ENCODE assay signal across 1 fruit fly cellular context in genomic region chr2L:10260750-10261493, dm6.
TF ChIP-seq lines count a peak whose summit lies in the region.

Pten (minus strand) TSS chr2L:10261049.

TF ChIP-seq in whole organism, embryonic, 481 proteins besides CTCF, POLR2A, EP300 and RAD21 (continued from another document and continues in another):
- TF ChIP-seq Fer2 (tag; optimal IDR thresholded peaks at IDR 0.05; lab: Kevin White, UChicago), result peak; percentile 14
- peak; percentile 75 for TF ChIP-seq CG6689 (GFP tag; IDR thresholded peaks at IDR 0.05; lab: Robert Waterston, UW)
- peak; percentile 61 for TF ChIP-seq Fer3 (tag; optimal IDR thresholded peaks at IDR 0.05; lab: Kevin White, UChicago)
- peak; percentile 90; the same call in 1 of the 2 replicates for TF ChIP-seq amos (GFP tag; IDR thresholded peaks at IDR 0.05; lab: Robert Waterston, UW; ENCODE audit: partially characterized antibody)
- TF ChIP-seq CG30020 (tag; optimal IDR thresholded peaks at IDR 0.05; lab: Kevin White, UChicago), result peak; percentile 98
- peak; percentile 49 for TF ChIP-seq PHDP (tag; optimal IDR thresholded peaks at IDR 0.05; lab: Kevin White, UChicago)
- TF ChIP-seq mirr (GFP tag; optimal IDR thresholded peaks at IDR 0.05; lab: Kevin White, UChicago), result no peak
- no peak for TF ChIP-seq CG32772 (GFP tag; IDR thresholded peaks at IDR 0.05; lab: Robert Waterston, UW)
- peak; percentile 90 for TF ChIP-seq CG7963 (GFP tag; IDR thresholded peaks at IDR 0.05; lab: Robert Waterston, UW; ENCODE audit: partially characterized antibody)
- TF ChIP-seq CG10959 (GFP tag; IDR thresholded peaks at IDR 0.05; lab: Robert Waterston, UW), result no peak
- TF ChIP-seq Sin3A (optimal IDR thresholded peaks at IDR 0.05; lab: Kevin White, UChicago), result no peak
- TF ChIP-seq eyg (GFP tag; optimal IDR thresholded peaks at IDR 0.05; lab: Kevin White, UChicago), result peak; percentile 43
- no peak for TF ChIP-seq Optix (GFP tag; IDR thresholded peaks at IDR 0.05; lab: Robert Waterston, UW)
- TF ChIP-seq Hmr (GFP tag; optimal IDR thresholded peaks at IDR 0.05; lab: Kevin White, UChicago), result no peak
- peak; percentile 27 for TF ChIP-seq CG12219 (GFP tag; optimal IDR thresholded peaks at IDR 0.05; lab: Kevin White, UChicago)
- TF ChIP-seq org-1 (GFP tag; optimal IDR thresholded peaks at IDR 0.05; lab: Kevin White, UChicago), result no peak
- TF ChIP-seq Eip74EF (GFP tag; optimal IDR thresholded peaks at IDR 0.05; lab: Kevin White, UChicago), result no peak
- no peak for TF ChIP-seq Vsx1 (GFP tag; optimal IDR thresholded peaks at IDR 0.05; lab: Kevin White, UChicago)
- TF ChIP-seq CG8944 (GFP tag; optimal IDR thresholded peaks at IDR 0.05; lab: Kevin White, UChicago), result peak; percentile 37
- TF ChIP-seq zen (tag; optimal IDR thresholded peaks at IDR 0.05; lab: Kevin White, UChicago), result peak; percentile 77
- TF ChIP-seq psq (GFP tag; optimal IDR thresholded peaks at IDR 0.05; lab: Kevin White, UChicago), result peak; percentile 33
- TF ChIP-seq fd96Cb (tag; optimal IDR thresholded peaks at IDR 0.05; lab: Kevin White, UChicago), result peak; percentile 80
- no peak for TF ChIP-seq pan (optimal IDR thresholded peaks at IDR 0.05; lab: Kevin White, UChicago)
- TF ChIP-seq pan (GFP tag; optimal IDR thresholded peaks at IDR 0.05 in 1 of 2, IDR thresholded peaks at IDR 0.05 in 1 of 2), result peak in 1 of 2 experiments; percentile 79
- TF ChIP-seq lbe (GFP tag; optimal IDR thresholded peaks at IDR 0.05; lab: Kevin White, UChicago), result peak; percentile 7
- TF ChIP-seq Dek (tag; optimal IDR thresholded peaks at IDR 0.05; lab: Kevin White, UChicago), result no peak
- no peak for TF ChIP-seq nau (GFP tag; optimal IDR thresholded peaks at IDR 0.05; lab: Kevin White, UChicago)
- no peak for TF ChIP-seq dmrt99B (tag; optimal IDR thresholded peaks at IDR 0.05; lab: Kevin White, UChicago)
- no peak for TF ChIP-seq CG13123 (GFP tag; optimal IDR thresholded peaks at IDR 0.05; lab: Kevin White, UChicago)
- no peak for TF ChIP-seq insv (GFP tag; optimal IDR thresholded peaks at IDR 0.05; lab: Kevin White, UChicago)
- TF ChIP-seq lilli (GFP tag; optimal IDR thresholded peaks at IDR 0.05; lab: Kevin White, UChicago), result peak; percentile 69
- TF ChIP-seq CG33557 (GFP tag; optimal IDR thresholded peaks at IDR 0.05; lab: Kevin White, UChicago), result no peak
- no peak; the same call in 2 of the 3 replicates for TF ChIP-seq Aef1 (GFP tag; IDR thresholded peaks at IDR 0.05; lab: Robert Waterston, UW)
- peak; percentile 68 for TF ChIP-seq Atf3 (GFP tag; optimal IDR thresholded peaks at IDR 0.05; lab: Kevin White, UChicago)
- TF ChIP-seq ems (GFP tag; optimal IDR thresholded peaks at IDR 0.05; lab: Kevin White, UChicago), result peak; percentile 32
- TF ChIP-seq CG30431 (GFP tag; optimal IDR thresholded peaks at IDR 0.05; lab: Kevin White, UChicago), result no peak
- peak; percentile 31; the same call in 2 of the 3 replicates for TF ChIP-seq croc (GFP tag; conservative IDR thresholded peaks at IDR 0.05; lab: Robert Waterston, UW)
- TF ChIP-seq Ada2b (GFP tag; IDR thresholded peaks at IDR 0.05; lab: Robert Waterston, UW), result peak; percentile 57
- no peak for TF ChIP-seq CG2889 (GFP tag; IDR thresholded peaks at IDR 0.05; lab: Robert Waterston, UW)
- TF ChIP-seq CG31224 (GFP tag; IDR thresholded peaks at IDR 0.05; lab: Robert Waterston, UW), result no peak
- TF ChIP-seq ATbp (GFP tag; optimal IDR thresholded peaks at IDR 0.05; lab: Kevin White, UChicago), result no peak
- TF ChIP-seq CG9727 (GFP tag; optimal IDR thresholded peaks at IDR 0.05; lab: Kevin White, UChicago), result peak; percentile 90
- no peak for TF ChIP-seq Doc2 (GFP tag; IDR thresholded peaks at IDR 0.05; lab: Robert Waterston, UW)
- no peak for TF ChIP-seq CG43689 (GFP tag; IDR thresholded peaks at IDR 0.05; lab: Robert Waterston, UW)
- no peak for TF ChIP-seq NFAT (GFP tag; IDR thresholded peaks at IDR 0.05; lab: Robert Waterston, UW)
- TF ChIP-seq CG11723 (GFP tag; optimal IDR thresholded peaks at IDR 0.05; lab: Kevin White, UChicago), result no peak
- no peak; the same call in 2 of the 3 replicates for TF ChIP-seq CG11093 (GFP tag; IDR thresholded peaks at IDR 0.05; lab: Robert Waterston, UW)
- no peak for TF ChIP-seq dati (GFP tag; IDR thresholded peaks at IDR 0.05; lab: Robert Waterston, UW)
- TF ChIP-seq oc (tag; optimal IDR thresholded peaks at IDR 0.05; lab: Kevin White, UChicago), result no peak
- TF ChIP-seq CG12299 (tag; optimal IDR thresholded peaks at IDR 0.05; lab: Kevin White, UChicago), result peak; percentile 53
- TF ChIP-seq Ets65A (GFP tag; lab: Kevin White, UChicago), result peak; percentile 95
- TF ChIP-seq nom (GFP tag; optimal IDR thresholded peaks at IDR 0.05; lab: Kevin White, UChicago), result peak; percentile 29
- TF ChIP-seq Drgx (GFP tag; IDR thresholded peaks at IDR 0.05; lab: Robert Waterston, UW), result no peak
- TF ChIP-seq gt (GFP tag; IDR thresholded peaks at IDR 0.05; lab: Robert Waterston, UW), result no peak
- TF ChIP-seq CG12071 (GFP tag; optimal IDR thresholded peaks at IDR 0.05; lab: Kevin White, UChicago), result no peak
- TF ChIP-seq NK7.1 (GFP tag; optimal IDR thresholded peaks at IDR 0.05; lab: Kevin White, UChicago), result peak; percentile 39
- no peak for TF ChIP-seq gsb (GFP tag; IDR thresholded peaks at IDR 0.05; lab: Robert Waterston, UW)
- no peak; the same call in 2 of the 3 replicates for TF ChIP-seq dysf (GFP tag; IDR thresholded peaks at IDR 0.05; lab: Robert Waterston, UW)
- TF ChIP-seq CG16863 (GFP tag; optimal IDR thresholded peaks at IDR 0.05; lab: Kevin White, UChicago), result peak; percentile 60
- peak; percentile 70 for TF ChIP-seq CG4617 (GFP tag; optimal IDR thresholded peaks at IDR 0.05; lab: Kevin White, UChicago; ENCODE audit: borderline replicate concordance)
- TF ChIP-seq CG10321 (GFP tag; IDR thresholded peaks at IDR 0.05; lab: Robert Waterston, UW), result no peak
- no peak for TF ChIP-seq Lim3 (GFP tag; IDR thresholded peaks at IDR 0.05; lab: Robert Waterston, UW)
- TF ChIP-seq Chrac-16 (GFP tag; optimal IDR thresholded peaks at IDR 0.05; lab: Kevin White, UChicago), result peak; percentile 68
- TF ChIP-seq CG18011 (GFP tag; optimal IDR thresholded peaks at IDR 0.05; lab: Kevin White, UChicago), result no peak
- TF ChIP-seq repo (GFP tag; optimal IDR thresholded peaks at IDR 0.05; lab: Kevin White, UChicago), result peak; percentile 42
- TF ChIP-seq tup (GFP tag; optimal IDR thresholded peaks at IDR 0.05; lab: Kevin White, UChicago), result no peak
- TF ChIP-seq CG15479 (GFP tag; optimal IDR thresholded peaks at IDR 0.05; lab: Kevin White, UChicago), result no peak
- peak; percentile 61 for TF ChIP-seq CG7556 (GFP tag; optimal IDR thresholded peaks at IDR 0.05; lab: Kevin White, UChicago)
- peak; percentile 80 for TF ChIP-seq CG1603 (tag; optimal IDR thresholded peaks at IDR 0.05; lab: Kevin White, UChicago)
- peak; percentile 59 for TF ChIP-seq CG3281 (GFP tag; optimal IDR thresholded peaks at IDR 0.05; lab: Kevin White, UChicago)
- TF ChIP-seq B-H1 (GFP tag; IDR thresholded peaks at IDR 0.05; lab: Robert Waterston, UW), result peak; percentile 58; the same call in 2 of the 3 replicates
- TF ChIP-seq CG17385 (GFP tag; optimal IDR thresholded peaks at IDR 0.05; lab: Kevin White, UChicago), result peak; percentile 44
- TF ChIP-seq CG9609 (GFP tag; optimal IDR thresholded peaks at IDR 0.05; lab: Kevin White, UChicago), result peak; percentile 16
- TF ChIP-seq pzg (GFP tag; optimal IDR thresholded peaks at IDR 0.05; lab: Kevin White, UChicago), result peak; percentile 83
- peak; percentile 60 for TF ChIP-seq E2f2 (GFP tag; IDR thresholded peaks at IDR 0.05; lab: Robert Waterston, UW)
- TF ChIP-seq Lhr (GFP tag; optimal IDR thresholded peaks at IDR 0.05; lab: Kevin White, UChicago), result peak; percentile 39
- TF ChIP-seq CG15269 (tag; optimal IDR thresholded peaks at IDR 0.05; lab: Kevin White, UChicago), result no peak
- no peak for TF ChIP-seq pros (GFP tag; optimal IDR thresholded peaks at IDR 0.05; lab: Kevin White, UChicago)
- no peak for TF ChIP-seq Tbp (GFP tag; optimal IDR thresholded peaks at IDR 0.05; lab: Kevin White, UChicago)
- 0 out of 2 replicates have a peak, but pooled peaks have one; percentile 54 for TF ChIP-seq sob (GFP tag; IDR thresholded peaks at IDR 0.05; lab: Robert Waterston, UW)
- peak; percentile 61 for TF ChIP-seq pfk (GFP tag; optimal IDR thresholded peaks at IDR 0.05; lab: Kevin White, UChicago)
- peak; percentile 48 for TF ChIP-seq CG4854 (GFP tag; optimal IDR thresholded peaks at IDR 0.05; lab: Kevin White, UChicago)
- TF ChIP-seq peb (GFP tag; IDR thresholded peaks at IDR 0.05; lab: Robert Waterston, UW), result no peak
- TF ChIP-seq CG7786 (GFP tag; optimal IDR thresholded peaks at IDR 0.05; lab: Kevin White, UChicago), result peak; percentile 48
- TF ChIP-seq twi (tag; optimal IDR thresholded peaks at IDR 0.05; lab: Kevin White, UChicago), result no peak
- peak; percentile 38 for TF ChIP-seq CG12942 (GFP tag; optimal IDR thresholded peaks at IDR 0.05; lab: Kevin White, UChicago)
- no peak for TF ChIP-seq CG14441 (GFP tag; IDR thresholded peaks at IDR 0.05; lab: Robert Waterston, UW)
- no peak for TF ChIP-seq Hr78 (GFP tag; optimal IDR thresholded peaks at IDR 0.05; lab: Kevin White, UChicago)
- TF ChIP-seq CG11456 (GFP tag; IDR thresholded peaks at IDR 0.05; lab: Robert Waterston, UW), result no peak
- TF ChIP-seq CG3995 (GFP tag; optimal IDR thresholded peaks at IDR 0.05; lab: Kevin White, UChicago), result peak; percentile 5
- no peak for TF ChIP-seq Lpt (GFP tag; optimal IDR thresholded peaks at IDR 0.05; lab: Kevin White, UChicago)
- TF ChIP-seq zfh1 (GFP tag; IDR thresholded peaks at IDR 0.05; lab: Robert Waterston, UW), result peak; percentile 58; the same call in 2 of the 3 replicates
- TF ChIP-seq fru (optimal IDR thresholded peaks at IDR 0.05; lab: Kevin White, UChicago), result no peak
- peak; percentile 16 for TF ChIP-seq trh (GFP tag; optimal IDR thresholded peaks at IDR 0.05; lab: Kevin White, UChicago)
- TF ChIP-seq tna (GFP tag; IDR thresholded peaks at IDR 0.05; lab: Robert Waterston, UW; ENCODE audit: partially characterized antibody), result peak; percentile 88
- peak; percentile 9 for TF ChIP-seq ERR (GFP tag; optimal IDR thresholded peaks at IDR 0.05; lab: Kevin White, UChicago)
- TF ChIP-seq chif (GFP tag; optimal IDR thresholded peaks at IDR 0.05; lab: Kevin White, UChicago), result peak; percentile 26 to 43
- TF ChIP-seq Gsc (GFP tag; IDR thresholded peaks at IDR 0.05; lab: Robert Waterston, UW), result no peak
- TF ChIP-seq Opbp (GFP tag; IDR thresholded peaks at IDR 0.05; lab: Robert Waterston, UW; ENCODE audit: partially characterized antibody), result peak; percentile 91; the same call in 2 of the 3 replicates
- TF ChIP-seq hbn (GFP tag; IDR thresholded peaks at IDR 0.05; lab: Robert Waterston, UW; ENCODE audit: partially characterized antibody), result peak; percentile 62
- no peak for TF ChIP-seq Dfd (GFP tag; optimal IDR thresholded peaks at IDR 0.05; lab: Kevin White, UChicago)
- TF ChIP-seq al (GFP tag; IDR thresholded peaks at IDR 0.05; lab: Robert Waterston, UW), result no peak; the same call in 1 of the 2 replicates
- 0 out of 3 replicates have a peak, but pooled peaks have one; percentile 19 for TF ChIP-seq CG34422 (GFP tag; IDR thresholded peaks at IDR 0.05; lab: Robert Waterston, UW)
- peak; percentile 41 for TF ChIP-seq unpg (GFP tag; optimal IDR thresholded peaks at IDR 0.05; lab: Kevin White, UChicago)
- peak; percentile 32 for TF ChIP-seq D19A (tag; optimal IDR thresholded peaks at IDR 0.05; lab: Kevin White, UChicago)
- peak; percentile 87 for TF ChIP-seq CG14860 (GFP tag; IDR thresholded peaks at IDR 0.05; lab: Robert Waterston, UW; ENCODE audit: partially characterized antibody)
- TF ChIP-seq Poxn (GFP tag; IDR thresholded peaks at IDR 0.05; lab: Robert Waterston, UW), result no peak
- TF ChIP-seq CG17568 (GFP tag; optimal IDR thresholded peaks at IDR 0.05; lab: Kevin White, UChicago), result no peak
- TF ChIP-seq Antp (GFP tag; optimal IDR thresholded peaks at IDR 0.05; lab: Kevin White, UChicago), result no peak
- no peak for TF ChIP-seq caup (GFP tag; optimal IDR thresholded peaks at IDR 0.05; lab: Kevin White, UChicago; ENCODE audit: severe bottlenecking)
- TF ChIP-seq fd102C (GFP tag; optimal IDR thresholded peaks at IDR 0.05; lab: Kevin White, UChicago), result peak; percentile 44
- no peak for TF ChIP-seq yki (optimal IDR thresholded peaks at IDR 0.05; lab: Kevin White, UChicago)
- no peak for TF ChIP-seq Jarid2 (GFP tag; optimal IDR thresholded peaks at IDR 0.05; lab: Kevin White, UChicago)
- peak; percentile 55 for TF ChIP-seq Dad (GFP tag; optimal IDR thresholded peaks at IDR 0.05; lab: Kevin White, UChicago)
- no peak for TF ChIP-seq Trl (optimal IDR thresholded peaks at IDR 0.05; lab: Kevin White, UChicago)
- TF ChIP-seq Trl (GFP tag; optimal IDR thresholded peaks at IDR 0.05; lab: Kevin White, UChicago), result peak; percentile 78
- TF ChIP-seq CG34224 (GFP tag; IDR thresholded peaks at IDR 0.05; lab: Robert Waterston, UW; ENCODE audit: partially characterized antibody), result peak; percentile 80
- 0 out of 2 replicates have a peak, but pooled peaks have one; percentile 33 for TF ChIP-seq CG11696 (GFP tag; IDR thresholded peaks at IDR 0.05; lab: Robert Waterston, UW)
- no peak for TF ChIP-seq CG9215 (GFP tag; IDR thresholded peaks at IDR 0.05; lab: Robert Waterston, UW)
- TF ChIP-seq da (GFP tag; optimal IDR thresholded peaks at IDR 0.05; lab: Kevin White, UChicago), result no peak
- TF ChIP-seq CG2202 (tag; optimal IDR thresholded peaks at IDR 0.05; lab: Kevin White, UChicago), result no peak
- peak; percentile 5 for TF ChIP-seq CG6854 (GFP tag; optimal IDR thresholded peaks at IDR 0.05; lab: Kevin White, UChicago)
- TF ChIP-seq pum (GFP tag; optimal IDR thresholded peaks at IDR 0.05; lab: Kevin White, UChicago), result peak; percentile 60
- peak; percentile 10 for TF ChIP-seq CG8089 (GFP tag; optimal IDR thresholded peaks at IDR 0.05; lab: Kevin White, UChicago)
- TF ChIP-seq CG10274 (GFP tag; optimal IDR thresholded peaks at IDR 0.05; lab: Kevin White, UChicago), result peak; percentile 28
- peak; percentile 64 for TF ChIP-seq tx (GFP tag; optimal IDR thresholded peaks at IDR 0.05; lab: Kevin White, UChicago)
- peak; percentile 63 for TF ChIP-seq grau (tag; optimal IDR thresholded peaks at IDR 0.05; lab: Kevin White, UChicago)
- TF ChIP-seq CG31365 (tag; optimal IDR thresholded peaks at IDR 0.05; lab: Kevin White, UChicago), result no peak
- peak; percentile 51; the same call in 1 of the 3 replicates for TF ChIP-seq tgo (GFP tag; IDR thresholded peaks at IDR 0.05; lab: Robert Waterston, UW)
- TF ChIP-seq CG1832 (GFP tag; optimal IDR thresholded peaks at IDR 0.05; lab: Kevin White, UChicago), result no peak
- peak; percentile 88 for TF ChIP-seq nmo (GFP tag; optimal IDR thresholded peaks at IDR 0.05; lab: Kevin White, UChicago)
- no peak for TF ChIP-seq CG31388 (GFP tag; optimal IDR thresholded peaks at IDR 0.05; lab: Kevin White, UChicago)
